Worm (Caenorhabditis elegans) whole organism, early embryonic: ENCODE measurements around the gene F44G4.7.

Experiments used
- B0310.2 ChIP-seq: sonication (generic microtip); optimal IDR thresholded peaks from 2 replicates; lab custom pipeline; 2016; ENCODE audit warnings: mild to moderate bottlenecking, missing genetic modification characterization, missing compliant biosample characterization
- F13C5.2 ChIP-seq: sonication (generic microtip); optimal IDR thresholded peaks from 2 replicates; lab custom pipeline; 2017; ENCODE audit warnings: mild to moderate bottlenecking, missing genetic modification characterization, inconsistent platforms, missing compliant biosample characterization
- aly-1 ChIP-seq: sonication (generic microtip); optimal IDR thresholded peaks from 2 replicates; lab custom pipeline; 2016; ENCODE audit warnings: missing genetic modification characterization, missing compliant biosample characterization
- ama-1 ChIP-seq: fragments of 150-350 bp; optimal IDR thresholded peaks from 2 replicates; lab custom pipeline; 2014
- ceh-36 ChIP-seq: sonication (generic microtip); optimal IDR thresholded peaks from 2 replicates; lab custom pipeline; 2016; ENCODE audit warnings: missing genetic modification characterization, inconsistent platforms, missing compliant biosample characterization
- flt-1 ChIP-seq: fragments of 200-800 bp; sonication (Bioruptor generic); IDR thresholded peaks from 2 replicates; pipeline ENCODE4 v1.3.6; 2022; ENCODE audit warnings: missing genetic modification characterization, missing compliant biosample characterization
- hmbx-1 ChIP-seq: sonication (generic microtip); optimal IDR thresholded peaks from 2 replicates; lab custom pipeline; 2016; ENCODE audit warnings: mild to moderate bottlenecking, missing genetic modification characterization, missing compliant biosample characterization
- hmg-4 ChIP-seq: fragments of 200-800 bp; sonication (Bioruptor generic); optimal IDR thresholded peaks from 2 replicates; lab custom pipeline; 2018; ENCODE audit warnings: mild to moderate bottlenecking, missing genetic modification characterization, missing compliant biosample characterization
- hnd-1 ChIP-seq: sonication (generic microtip); optimal IDR thresholded peaks from 2 replicates; lab custom pipeline; 2016; ENCODE audit warnings: missing genetic modification characterization, missing compliant biosample characterization
- sea-1 ChIP-seq: fragments of 200-800 bp; sonication (Bioruptor generic); conservative IDR thresholded peaks from 2 replicates; pipeline ENCODE4 v1.3.6; 2022; ENCODE audit warnings: missing genetic modification characterization, missing compliant biosample characterization
- tbx-11 ChIP-seq: fragments of 200-800 bp; sonication (Bioruptor generic); IDR thresholded peaks from 2 replicates; pipeline ENCODE4 v1.3.6; 2022; ENCODE audit warnings: missing genetic modification characterization, missing compliant biosample characterization

DNA sequence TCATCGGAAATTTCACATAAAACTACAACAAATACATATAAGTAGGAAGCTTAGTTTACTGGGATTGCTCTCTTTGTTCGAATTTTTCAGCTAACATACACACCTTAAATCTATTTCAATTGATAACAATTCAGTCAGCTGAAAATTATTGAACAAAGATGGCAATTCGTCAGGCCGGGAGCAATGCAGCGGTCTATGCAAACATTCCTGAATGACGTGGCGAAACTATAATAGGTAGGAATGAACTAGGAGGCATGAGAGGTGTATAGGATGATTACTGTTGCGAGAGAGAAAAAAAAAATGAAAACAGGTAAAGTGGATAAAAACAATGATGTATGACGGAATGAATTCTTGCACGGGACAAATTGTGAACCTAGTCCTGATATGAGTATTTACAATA, 37.1 kb upstream of the F44G4.7 start:
- TF ChIP-seq hnd-1 (tag; lab: Kevin White, UChicago) (no peak), hmbx-1 (tag; lab: Kevin White, UChicago) (no peak), B0310.2 (tag; lab: Kevin White, UChicago) (no peak), ceh-36 (tag; lab: Kevin White, UChicago) (no peak), ama-1 (lab: Kevin White, UChicago) (no peak), aly-1 (tag; lab: Kevin White, UChicago) (no peak), flt-1 (GFP tag; lab: Robert Waterston, UW) (no peak), sea-1 (GFP tag; lab: Robert Waterston, UW) (no peak), hmg-4 (GFP tag; lab: Kevin White, UChicago) (no peak), tbx-11 (GFP tag; lab: Robert Waterston, UW) (no peak), F13C5.2 (tag; lab: Kevin White, UChicago) (no peak)
